Worm (Caenorhabditis elegans) whole organism, young adult: ENCODE results near the gene T04F3.5.

Source experiments
- F10E7.11 ChIP-seq: sonication (generic microtip); optimal IDR thresholded peaks from 2 replicates; lab custom pipeline; 2017; ENCODE audit warnings: mild to moderate bottlenecking, missing genetic modification characterization, moderate library complexity, missing compliant biosample characterization
- F22D6.2 ChIP-seq: sonication (generic microtip); optimal IDR thresholded peaks from 2 replicates; lab custom pipeline; 2016; ENCODE audit warnings: mild to moderate bottlenecking, missing genetic modification characterization, missing compliant biosample characterization
- F39B2.1 ChIP-seq: fragments of 200-800 bp; sonication (Bioruptor generic); IDR thresholded peaks from 2 replicates; pipeline ENCODE4 v1.3.6; 2022; ENCODE audit warnings: missing genetic modification reagents, missing genetic modification characterization, missing compliant biosample characterization
- F49E8.2 ChIP-seq: sonication (generic microtip); optimal IDR thresholded peaks from 3 replicates; lab custom pipeline; 2017; ENCODE audit warnings: missing genetic modification characterization, mild to moderate bottlenecking, missing compliant biosample characterization, antibody characterized with exemption, moderate library complexity; ENCODE audit not compliant: insufficient read depth
- F57A8.1 ChIP-seq: fragments of 200-800 bp; sonication (Bioruptor generic); optimal IDR thresholded peaks from 2 replicates; lab custom pipeline; 2018; ENCODE audit warnings: mild to moderate bottlenecking, missing genetic modification characterization, moderate library complexity, missing compliant biosample characterization
- Y56A3A.18 ChIP-seq: fragments of 200-800 bp; sonication (Bioruptor generic); IDR thresholded peaks from 2 replicates; pipeline ENCODE4 v1.3.6; 2022; ENCODE audit warnings: missing genetic modification reagents, missing genetic modification characterization, missing compliant biosample characterization
- Y67H2A.10 ChIP-seq: fragments of 200-800 bp; sonication (Bioruptor generic); conservative IDR thresholded peaks from 2 replicates; pipeline ENCODE4 v1.3.6; 2022; ENCODE audit warnings: missing genetic modification reagents, missing genetic modification characterization, missing compliant biosample characterization
- aptf-3 ChIP-seq: fragments of 200-800 bp; sonication (Bioruptor generic); IDR thresholded peaks from 2 replicates; pipeline ENCODE4 v1.3.6; 2022; ENCODE audit warnings: missing genetic modification characterization, missing compliant biosample characterization
- atf-7 ChIP-seq: sonication (generic microtip); optimal IDR thresholded peaks from 2 replicates; lab custom pipeline; 2017; ENCODE audit warnings: mild to moderate bottlenecking, missing genetic modification characterization, missing compliant biosample characterization
- attf-5 ChIP-seq: fragments of 200-800 bp; sonication (Bioruptor generic); optimal IDR thresholded peaks from 2 replicates; lab custom pipeline; 2018; ENCODE audit warnings: mild to moderate bottlenecking, missing genetic modification characterization, missing compliant biosample characterization
- ceh-27 ChIP-seq: fragments of 200-800 bp; sonication (Bioruptor generic); optimal IDR thresholded peaks from 2 replicates; lab custom pipeline; 2018; ENCODE audit warnings: mild to moderate bottlenecking, missing genetic modification characterization, moderate library complexity, missing compliant biosample characterization
- ceh-40 ChIP-seq: fragments of 200-800 bp; sonication (Bioruptor generic); IDR thresholded peaks from 2 replicates; pipeline ENCODE4 v1.3.6; 2022; ENCODE audit warnings: missing genetic modification characterization, missing compliant biosample characterization
- ceh-58 ChIP-seq: fragments of 200-800 bp; sonication (Bioruptor generic); IDR thresholded peaks from 2 replicates; pipeline ENCODE4 v1.3.6; 2022; ENCODE audit warnings: missing genetic modification characterization, missing compliant biosample characterization
- ceh-79 ChIP-seq: sonication (generic microtip); optimal IDR thresholded peaks from 2 replicates; lab custom pipeline; 2017; ENCODE audit warnings: mild to moderate bottlenecking, missing genetic modification characterization, missing compliant biosample characterization
- dpff-1 ChIP-seq: sonication (generic microtip); optimal IDR thresholded peaks from 2 replicates; lab custom pipeline; 2017; ENCODE audit warnings: mild to moderate bottlenecking, missing genetic modification characterization, missing compliant biosample characterization
- egl-18 ChIP-seq: fragments of 200-800 bp; sonication (Bioruptor generic); IDR thresholded peaks from 2 replicates; pipeline ENCODE4 v1.3.6; 2022; ENCODE audit warnings: missing genetic modification reagents, missing genetic modification characterization, missing compliant biosample characterization
- egrh-3 ChIP-seq: fragments of 200-800 bp; sonication (Bioruptor generic); IDR thresholded peaks from 2 replicates; pipeline ENCODE4 v1.3.6; 2022; ENCODE audit warnings: missing genetic modification reagents, missing genetic modification characterization, missing compliant biosample characterization
- ets-4 ChIP-seq: fragments of 200-800 bp; sonication (Bioruptor generic); optimal IDR thresholded peaks from 2 replicates; lab custom pipeline; 2018; ENCODE audit warnings: mild to moderate bottlenecking, missing genetic modification characterization, missing compliant biosample characterization
- fkh-3 ChIP-seq: sonication (generic microtip); optimal IDR thresholded peaks from 2 replicates; lab custom pipeline; 2016; ENCODE audit warnings: mild to moderate bottlenecking, missing genetic modification characterization, missing compliant biosample characterization
- hlh-12 ChIP-seq: sonication (generic microtip); optimal IDR thresholded peaks from 2 replicates; lab custom pipeline; 2016; ENCODE audit warnings: missing genetic modification characterization, missing compliant biosample characterization
- hrde-1 ChIP-seq: sonication (generic microtip); optimal IDR thresholded peaks from 2 replicates; lab custom pipeline; 2016; ENCODE audit warnings: missing genetic modification characterization, mild to moderate bottlenecking, missing compliant biosample characterization, moderate library complexity, missing genotype, missing genetic modification reagents, borderline replicate concordance
- hsf-1 ChIP-seq: fragments of 200-800 bp; sonication (Bioruptor generic); IDR thresholded peaks from 2 replicates; pipeline ENCODE4 v1.3.6; 2022; ENCODE audit warnings: missing genetic modification reagents, missing genetic modification characterization, missing compliant biosample characterization
- lag-1 ChIP-seq: fragments of 200-800 bp; sonication (Bioruptor generic); IDR thresholded peaks from 2 replicates; pipeline ENCODE4 v1.3.6; 2022; ENCODE audit warnings: missing genetic modification reagents, missing genetic modification characterization, missing compliant biosample characterization
- let-607 ChIP-seq, 2 experiments: fragments of 200-800 bp in 1 of 2; sonication (Bioruptor generic) in 1 of 2; sonication (generic microtip) in 1 of 2; optimal IDR thresholded peaks; 2 replicates each; lab custom pipeline; 2016 to 2018; ENCODE audit warnings: mild to moderate bottlenecking in 2 of 2, missing compliant biosample characterization in 2 of 2, missing genetic modification characterization in 2 of 2, moderate library complexity in 2 of 2, missing genotype in 1 of 2
- lin-35 ChIP-seq, 3 experiments: fragments of 150-350 bp in 2 of 3; sonication (generic microtip) in 1 of 3; optimal IDR thresholded peaks; 2 replicates each; lab custom pipeline; 2014 to 2018; ENCODE audit warnings: missing biosample characterization in 3 of 3, missing genetic modification characterization in 3 of 3, missing genetic modification reagents in 3 of 3
- lin-54 ChIP-seq: fragments of 200-800 bp; sonication (Bioruptor generic); optimal IDR thresholded peaks from 2 replicates; lab custom pipeline; 2018; ENCODE audit warnings: mild to moderate bottlenecking, missing genetic modification characterization, missing compliant biosample characterization
- lsy-27 ChIP-seq: sonication (generic microtip); optimal IDR thresholded peaks from 2 replicates; lab custom pipeline; 2017; ENCODE audit warnings: missing genetic modification characterization, mild to moderate bottlenecking, missing compliant biosample characterization, antibody characterized with exemption, missing genotype, borderline replicate concordance; ENCODE audit not compliant: insufficient read depth
- madf-3 ChIP-seq: fragments of 200-800 bp; sonication (Bioruptor generic); IDR thresholded peaks from 2 replicates; pipeline ENCODE4 v1.3.6; 2022; ENCODE audit warnings: missing genetic modification reagents, missing genetic modification characterization, missing compliant biosample characterization
- mxl-1 ChIP-seq: sonication (generic microtip); optimal IDR thresholded peaks from 2 replicates; lab custom pipeline; 2016; ENCODE audit warnings: missing genetic modification characterization, missing compliant biosample characterization
- nhr-120 ChIP-seq: fragments of 200-800 bp; sonication (Bioruptor generic); IDR thresholded peaks from 2 replicates; pipeline ENCODE4 v1.3.6; 2022; ENCODE audit warnings: missing genetic modification characterization, missing compliant biosample characterization
- nhr-179 ChIP-seq: sonication (generic microtip); optimal IDR thresholded peaks from 2 replicates; lab custom pipeline; 2016; ENCODE audit warnings: mild to moderate bottlenecking, missing genetic modification characterization, missing compliant biosample characterization
- nhr-27 ChIP-seq: fragments of 200-800 bp; sonication (Bioruptor generic); optimal IDR thresholded peaks from 2 replicates; lab custom pipeline; 2018; ENCODE audit warnings: mild to moderate bottlenecking, missing genetic modification characterization, moderate library complexity, missing compliant biosample characterization
- nhr-90 ChIP-seq: sonication (generic microtip); optimal IDR thresholded peaks from 2 replicates; lab custom pipeline; 2016; ENCODE audit warnings: missing genotype, mild to moderate bottlenecking, missing genetic modification characterization, missing compliant biosample characterization
- pbrm-1 ChIP-seq: fragments of 200-800 bp; sonication (Bioruptor generic); IDR thresholded peaks from 2 replicates; pipeline ENCODE4 v1.3.6; 2022; ENCODE audit warnings: missing genetic modification reagents, missing genetic modification characterization, missing compliant biosample characterization
- rpc-1 ChIP-seq, 2 experiments: fragments of 150-350 bp in 1 of 2; sonication (generic microtip) in 1 of 2; optimal IDR thresholded peaks; 2 replicates each; lab custom pipeline; 2014 to 2018; ENCODE audit warnings: missing biosample characterization in 1 of 2, missing genetic modification characterization in 1 of 2, missing genetic modification reagents in 1 of 2, missing genotype in 1 of 2
- snpc-1.1 ChIP-seq: sonication (generic microtip); optimal IDR thresholded peaks from 2 replicates; lab custom pipeline; 2017; ENCODE audit warnings: missing genetic modification characterization, mild to moderate bottlenecking, missing compliant biosample characterization, antibody characterized with exemption, moderate library complexity, missing genotype, missing genetic modification reagents; ENCODE audit not compliant: insufficient read depth
- snpc-3.4 ChIP-seq: sonication (generic microtip); optimal IDR thresholded peaks from 2 replicates; lab custom pipeline; 2017; ENCODE audit warnings: missing genetic modification characterization, mild to moderate bottlenecking, missing compliant biosample characterization, antibody characterized with exemption, moderate library complexity, missing genotype, missing genetic modification reagents
- sptf-2 ChIP-seq: fragments of 200-800 bp; sonication (Bioruptor generic); optimal IDR thresholded peaks from 2 replicates; lab custom pipeline; 2018; ENCODE audit warnings: mild to moderate bottlenecking, missing genetic modification characterization, missing compliant biosample characterization
- tlf-1 ChIP-seq: fragments of 200-800 bp; sonication (Bioruptor generic); optimal IDR thresholded peaks from 2 replicates; lab custom pipeline; 2018; ENCODE audit warnings: mild to moderate bottlenecking, missing genetic modification characterization, missing compliant biosample characterization
- unc-62 ChIP-seq: fragments of 150-350 bp; optimal IDR thresholded peaks from 2 replicates; lab custom pipeline; 2014; ENCODE audit warnings: missing biosample characterization, missing genetic modification reagents, missing genetic modification characterization
- ztf-26 ChIP-seq: sonication (generic microtip); optimal IDR thresholded peaks from 2 replicates; lab custom pipeline; 2017; ENCODE audit warnings: missing genetic modification characterization, missing compliant biosample characterization
- ztf-6 ChIP-seq: fragments of 200-800 bp; sonication (Bioruptor generic); IDR thresholded peaks from 2 replicates; pipeline ENCODE4 v1.3.6; 2022; ENCODE audit warnings: missing genetic modification reagents, missing genetic modification characterization, missing compliant biosample characterization

Gene T04F3.5

ce11 chrV:11777846-11778245 lies 17.4 kb downstream of the T04F3.5 start (continued):
- TF ChIP-seq aptf-3 (no peak), let-607 (tag; optimal IDR thresholded peaks at IDR 0.05; lab: Kevin White, UChicago) (peak in 1 of 2 experiments; percentile 24), snpc-3.4 (tag; lab: Kevin White, UChicago) (no peak), egrh-3 (no peak), rpc-1 (optimal IDR thresholded peaks at IDR 0.05; lab: Kevin White, UChicago) (no peak), rpc-1 (tag; optimal IDR thresholded peaks at IDR 0.05; lab: Kevin White, UChicago) (no peak)
- TF ChIP-seq, all 124 proteins: peak for 4

ce11 chrV:11779310-11779709 lies 18.8 kb downstream of the T04F3.5 start:
- TF ChIP-seq ets-4 (GFP tag; lab: Kevin White, UChicago) (no peak), ztf-26 (no peak), Y67H2A.10 (no peak), unc-62 (GFP tag; lab: Kevin White, UChicago) (no peak), hlh-12 (tag; lab: Kevin White, UChicago) (no peak), lin-35 (GFP tag; optimal IDR thresholded peaks at IDR 0.05; lab: Kevin White, UChicago) (no peak), F22D6.2 (no peak), Y56A3A.18 (GFP tag; lab: Robert Waterston, UW) (no peak), hrde-1 (tag; lab: Kevin White, UChicago) (no peak), pbrm-1 (no peak), let-607 (tag; optimal IDR thresholded peaks at IDR 0.05; lab: Kevin White, UChicago) (no peak), lin-54 (no peak), ceh-27 (GFP tag; lab: Kevin White, UChicago) (no peak)

- TF ChIP-seq ceh-40 (no peak), F57A8.1 (GFP tag; lab: Kevin White, UChicago) (no peak), nhr-179 (tag; lab: Kevin White, UChicago) (no peak), atf-7 (no peak), F49E8.2 (tag; lab: Kevin White, UChicago) (no peak), F39B2.1 (no peak), nhr-90 (no peak), lsy-27 (no peak), nhr-27 (tag; lab: Kevin White, UChicago) (no peak), tlf-1 (GFP tag; lab: Kevin White, UChicago) (no peak), lin-54 (no peak), ceh-79 (tag; lab: Kevin White, UChicago) (no peak)
Measured at ce11 chrV:11779810-11780209, 19.3 kb downstream of the T04F3.5 start.

- TF ChIP-seq fkh-3: peak; percentile 94
- TF ChIP-seq unc-62 (GFP tag; lab: Kevin White, UChicago): peak; percentile 54
- TF ChIP-seq ceh-27 (GFP tag; lab: Kevin White, UChicago): peak; percentile 91
- TF ChIP-seq ceh-58 (GFP tag; lab: Robert Waterston, UW): 0 out of 2 replicates have a peak, but pooled peaks have one; percentile 28
- TF ChIP-seq mxl-1 (tag; lab: Kevin White, UChicago): peak; percentile 94
- peak; percentile 60 for TF ChIP-seq sptf-2 (GFP tag; lab: Kevin White, UChicago)
- TF ChIP-seq madf-3 (GFP tag; lab: Robert Waterston, UW): peak; percentile 86
- peak; percentile 90 for TF ChIP-seq attf-5
- peak; percentile 85; the same call in 1 of the 2 replicates for TF ChIP-seq egl-18 (GFP tag; lab: Robert Waterston, UW)
- TF ChIP-seq ztf-6 (GFP tag; lab: Robert Waterston, UW): peak; percentile 84; the same call in 1 of the 2 replicates
- peak; percentile 69 for TF ChIP-seq snpc-1.1 (tag; lab: Kevin White, UChicago)
- no peak for TF ChIP-seq lag-1 (GFP tag; lab: Robert Waterston, UW)
- TF ChIP-seq hsf-1 (GFP tag; lab: Robert Waterston, UW): peak; percentile 68
- peak; percentile 82 for TF ChIP-seq ets-4 (GFP tag; lab: Kevin White, UChicago)
- TF ChIP-seq lin-54: peak; percentile 81
- peak; percentile 84 for TF ChIP-seq F49E8.2 (tag; lab: Kevin White, UChicago)
- TF ChIP-seq pbrm-1: peak; percentile 88
- TF ChIP-seq snpc-3.4 (tag; lab: Kevin White, UChicago): peak; percentile 78
- TF ChIP-seq dpff-1: no peak
- no peak for TF ChIP-seq nhr-120 (GFP tag; lab: Robert Waterston, UW)
- TF ChIP-seq F10E7.11 (tag; lab: Kevin White, UChicago): peak; percentile 78
Measured at ce11 chrV:11782809-11783440, 22.5 kb downstream of the T04F3.5 start, which contains the start of gene F55A11.11. Gene F55A11.11, plus strand, starts transcription at chrV:11783149.
